Fruit fly (Drosophila melanogaster): ENCODE results near the gene vap.

vap gene

dm6 chrX:15983501-15983900, 22.1 kb downstream of the vap start, which contains the start of gene Slc25A46a (continued):
- no peak for TF ChIP-seq Chrac-16 (GFP tag; optimal IDR thresholded peaks at IDR 0.05)
- no peak for TF ChIP-seq gsb (GFP tag; IDR thresholded peaks at IDR 0.05)
- TF ChIP-seq Opbp (GFP tag; IDR thresholded peaks at IDR 0.05; ENCODE audit: partially characterized antibody) = no peak
- no peak for TF ChIP-seq CG12071 (GFP tag; optimal IDR thresholded peaks at IDR 0.05)
- TF ChIP-seq gcm2 (GFP tag; optimal IDR thresholded peaks at IDR 0.05) = no peak
- TF ChIP-seq CrebB (tag; optimal IDR thresholded peaks at IDR 0.05) = no peak
- no peak for TF ChIP-seq CG6683 (GFP tag; optimal IDR thresholded peaks at IDR 0.05)
- no peak for TF ChIP-seq CG7839 (tag; optimal IDR thresholded peaks at IDR 0.05)
- TF ChIP-seq z (GFP tag; IDR thresholded peaks at IDR 0.05) = no peak
- TF ChIP-seq knrl (GFP tag; IDR thresholded peaks at IDR 0.05; ENCODE audit: partially characterized antibody) = no peak
- TF ChIP-seq MBD-R2 (GFP tag; IDR thresholded peaks at IDR 0.05) = peak; percentile 45
- no peak for TF ChIP-seq Vsx1 (GFP tag; optimal IDR thresholded peaks at IDR 0.05)
- TF ChIP-seq CG10274 (GFP tag; optimal IDR thresholded peaks at IDR 0.05) = no peak
- no peak for TF ChIP-seq CG9609 (GFP tag; optimal IDR thresholded peaks at IDR 0.05)
- TF ChIP-seq CG10959 (GFP tag; IDR thresholded peaks at IDR 0.05) = no peak
- no peak for TF ChIP-seq org-1 (GFP tag; optimal IDR thresholded peaks at IDR 0.05)
- peak; percentile 37 for TF ChIP-seq CG12391 (tag; optimal IDR thresholded peaks at IDR 0.05)
- no peak for TF ChIP-seq CG2678 (tag; optimal IDR thresholded peaks at IDR 0.05)
- TF ChIP-seq CG17359 (tag; optimal IDR thresholded peaks at IDR 0.05) = no peak
- TF ChIP-seq CG15269 (tag; optimal IDR thresholded peaks at IDR 0.05) = no peak
- no peak for TF ChIP-seq Doc2 (GFP tag; IDR thresholded peaks at IDR 0.05)
- TF ChIP-seq CG2116 (GFP tag; optimal IDR thresholded peaks at IDR 0.05) = no peak
- no peak for TF ChIP-seq sens-2 (GFP tag; IDR thresholded peaks at IDR 0.05)
- no peak for TF ChIP-seq sc (optimal IDR thresholded peaks at IDR 0.05)
- no peak for TF ChIP-seq sc (GFP tag; optimal IDR thresholded peaks at IDR 0.05)
- TF ChIP-seq trem (tag; optimal IDR thresholded peaks at IDR 0.05) = no peak
- no peak for TF ChIP-seq otp (GFP tag; IDR thresholded peaks at IDR 0.05)
- no peak for TF ChIP-seq CG8924 (tag; optimal IDR thresholded peaks at IDR 0.05)
- TF ChIP-seq HLH54F (GFP tag; optimal IDR thresholded peaks at IDR 0.05) = no peak
- no peak for TF ChIP-seq CG3163 (GFP tag; optimal IDR thresholded peaks at IDR 0.05)
- no peak for TF ChIP-seq CG11695 (GFP tag; IDR thresholded peaks at IDR 0.05)
- no peak for TF ChIP-seq unpg (GFP tag; optimal IDR thresholded peaks at IDR 0.05)
- no peak for TF ChIP-seq aop (GFP tag; IDR thresholded peaks at IDR 0.05)
- TF ChIP-seq CG17612 (GFP tag; IDR thresholded peaks at IDR 0.05) = no peak
- TF ChIP-seq Fer3 (tag; optimal IDR thresholded peaks at IDR 0.05) = peak; percentile 4
- TF ChIP-seq CG7372 (GFP tag; IDR thresholded peaks at IDR 0.05) = no peak
- no peak for TF ChIP-seq CG3847 (GFP tag; IDR thresholded peaks at IDR 0.05)
- no peak for TF ChIP-seq NFAT (GFP tag; IDR thresholded peaks at IDR 0.05)
- no peak for TF ChIP-seq CG12236 (GFP tag; optimal IDR thresholded peaks at IDR 0.05)
- TF ChIP-seq row (GFP tag; IDR thresholded peaks at IDR 0.05) = peak; percentile 65
- TF ChIP-seq Bdp1 (GFP tag; optimal IDR thresholded peaks at IDR 0.05) = no peak
- no peak for TF ChIP-seq cwo (GFP tag; optimal IDR thresholded peaks at IDR 0.05)
- no peak for TF ChIP-seq Hr3 (GFP tag; optimal IDR thresholded peaks at IDR 0.05)
- no peak for TF ChIP-seq schlank (tag; optimal IDR thresholded peaks at IDR 0.05)
- TF ChIP-seq Abd-B (GFP tag; optimal IDR thresholded peaks at IDR 0.05) = no peak
- no peak for TF ChIP-seq jumu (GFP tag; optimal IDR thresholded peaks at IDR 0.05)
- peak; percentile 29 for TF ChIP-seq CG4617 (GFP tag; optimal IDR thresholded peaks at IDR 0.05; ENCODE audit: borderline replicate concordance)
- no peak for TF ChIP-seq HLH3B (GFP tag; IDR thresholded peaks at IDR 0.05)
- no peak for TF ChIP-seq cas (GFP tag; IDR thresholded peaks at IDR 0.05)
- TF ChIP-seq mirr (GFP tag; optimal IDR thresholded peaks at IDR 0.05) = no peak
- TF ChIP-seq pros (GFP tag; optimal IDR thresholded peaks at IDR 0.05) = no peak
- no peak for TF ChIP-seq nerfin-2 (GFP tag; IDR thresholded peaks at IDR 0.05; ENCODE audit: partially characterized antibody)
- no peak for TF ChIP-seq CG1792 (GFP tag; optimal IDR thresholded peaks at IDR 0.05)

Measured in whole organism, embryonic.